Worm (Caenorhabditis elegans) whole organism, L2 larva: Measurements from ENCODE around the gene F59F5.4.

Experiments
- F13H6.1 ChIP-seq: sonication (generic microtip); optimal IDR thresholded peaks from 2 replicates; lab custom pipeline; 2016; ENCODE audit warnings: missing genetic modification characterization, missing compliant biosample characterization
- Y55F3AM.14 ChIP-seq: fragments of 200-800 bp; sonication (Bioruptor generic); optimal IDR thresholded peaks from 2 replicates; lab custom pipeline; 2018; ENCODE audit warnings: mild to moderate bottlenecking, missing genetic modification characterization, missing compliant biosample characterization
- alr-1 ChIP-seq: fragments of 150-350 bp; optimal IDR thresholded peaks from 2 replicates; lab custom pipeline; 2014; ENCODE audit warnings: missing biosample characterization, missing genetic modification characterization
- aly-2 ChIP-seq: fragments of 150-350 bp; optimal IDR thresholded peaks from 2 replicates; lab custom pipeline; 2014; ENCODE audit warnings: missing biosample characterization, missing genetic modification characterization
- ama-1 ChIP-seq: fragments of 150-350 bp; optimal IDR thresholded peaks from 2 replicates; lab custom pipeline; 2018; ENCODE audit warnings: inconsistent platforms
- blmp-1 ChIP-seq: sonication (generic microtip); optimal IDR thresholded peaks from 2 replicates; lab custom pipeline; 2017; ENCODE audit warnings: missing genetic modification characterization, mild to moderate bottlenecking, missing compliant biosample characterization, antibody characterized with exemption, moderate library complexity; ENCODE audit not compliant: insufficient read depth
- ceh-16 ChIP-seq: fragments of 150-350 bp; optimal IDR thresholded peaks from 2 replicates; lab custom pipeline; 2014; ENCODE audit warnings: missing biosample characterization, missing genetic modification characterization
- ceh-82 ChIP-seq: fragments of 150-350 bp; optimal IDR thresholded peaks from 2 replicates; lab custom pipeline; 2014; ENCODE audit warnings: missing biosample characterization, missing genetic modification characterization
- dmd-4 ChIP-seq: sonication (generic microtip); optimal IDR thresholded peaks from 2 replicates; lab custom pipeline; 2017; ENCODE audit warnings: missing biosample characterization, missing genetic modification characterization
- egl-27 ChIP-seq: sonication (generic microtip); optimal IDR thresholded peaks from 3 replicates; lab custom pipeline; 2017; ENCODE audit warnings: missing biosample characterization, missing genetic modification reagents, missing genetic modification characterization
- elt-1 ChIP-seq: fragments of 150-350 bp; optimal IDR thresholded peaks from 2 replicates; lab custom pipeline; 2014; ENCODE audit warnings: missing biosample characterization, missing genetic modification characterization
- fos-1 ChIP-seq: fragments of 150-350 bp; optimal IDR thresholded peaks from 2 replicates; lab custom pipeline; 2014; ENCODE audit warnings: missing biosample characterization, missing genetic modification characterization
- lin-13 ChIP-seq: fragments of 150-350 bp; optimal IDR thresholded peaks from 2 replicates; lab custom pipeline; 2014; ENCODE audit warnings: missing biosample characterization, missing genetic modification reagents, missing genetic modification characterization
- lin-39 ChIP-seq: fragments of 150-350 bp; optimal IDR thresholded peaks from 2 replicates; lab custom pipeline; 2014; ENCODE audit warnings: missing biosample characterization, missing genetic modification reagents, missing genetic modification characterization
- lsy-2 ChIP-seq, 2 experiments: fragments of 150-350 bp in 1 of 2; sonication (generic microtip) in 1 of 2; optimal IDR thresholded peaks; 2 replicates each; lab custom pipeline; 2014 to 2017; ENCODE audit warnings: missing biosample characterization in 2 of 2, missing genetic modification characterization in 2 of 2
- nhr-11 ChIP-seq: fragments of 150-350 bp; optimal IDR thresholded peaks from 2 replicates; lab custom pipeline; 2014; ENCODE audit warnings: missing biosample characterization, missing genetic modification characterization
- nhr-12 ChIP-seq: fragments of 150-350 bp; optimal IDR thresholded peaks from 2 replicates; lab custom pipeline; 2014; ENCODE audit warnings: missing biosample characterization, missing genetic modification characterization
- nhr-21 ChIP-seq: fragments of 150-350 bp; optimal IDR thresholded peaks from 2 replicates; lab custom pipeline; 2014; ENCODE audit warnings: missing biosample characterization, missing genetic modification characterization
- nhr-23 ChIP-seq: fragments of 150-350 bp; optimal IDR thresholded peaks from 2 replicates; lab custom pipeline; 2014; ENCODE audit warnings: missing biosample characterization, missing genetic modification reagents, missing genetic modification characterization
- nhr-25 ChIP-seq: fragments of 150-350 bp; sonication (generic microtip); optimal IDR thresholded peaks from 3 replicates; lab custom pipeline; 2014; ENCODE audit warnings: missing biosample characterization, missing genetic modification characterization
- nhr-77 ChIP-seq: fragments of 150-350 bp; optimal IDR thresholded peaks from 2 replicates; lab custom pipeline; 2014; ENCODE audit warnings: missing biosample characterization, missing genetic modification characterization
- sem-4 ChIP-seq: fragments of 150-350 bp; optimal IDR thresholded peaks from 2 replicates; lab custom pipeline; 2014; ENCODE audit warnings: missing biosample characterization, missing genetic modification reagents, missing genetic modification characterization
- skn-1 ChIP-seq: sonication (generic microtip); optimal IDR thresholded peaks from 2 replicates; lab custom pipeline; 2017; ENCODE audit warnings: missing biosample characterization, missing genetic modification characterization
- sma-3 ChIP-seq: sonication (generic microtip); optimal IDR thresholded peaks from 2 replicates; lab custom pipeline; 2016; ENCODE audit warnings: missing genetic modification reagents, missing genetic modification characterization, missing compliant biosample characterization
- sma-9 ChIP-seq, 2 experiments: fragments of 150-350 bp in 1 of 2; sonication (generic microtip) in 1 of 2; optimal IDR thresholded peaks; 2 replicates each; lab custom pipeline; 2014 to 2016; ENCODE audit warnings: missing genetic modification characterization in 2 of 2, mild to moderate bottlenecking in 1 of 2, missing biosample characterization in 1 of 2, missing compliant biosample characterization in 1 of 2, missing genetic modification reagents in 1 of 2, moderate library complexity in 1 of 2
- unc-55 ChIP-seq: fragments of 150-350 bp; sonication (generic microtip); optimal IDR thresholded peaks from 3 replicates; lab custom pipeline; 2014; ENCODE audit warnings: missing biosample characterization, missing genetic modification reagents, missing genetic modification characterization
- unc-62 ChIP-seq: fragments of 150-350 bp; optimal IDR thresholded peaks from 2 replicates; lab custom pipeline; 2014; ENCODE audit warnings: missing biosample characterization, missing genetic modification reagents, missing genetic modification characterization
- zag-1 ChIP-seq: fragments of 150-350 bp; optimal IDR thresholded peaks from 2 replicates; lab custom pipeline; 2014; ENCODE audit warnings: missing biosample characterization, missing genetic modification characterization
- ztf-1 ChIP-seq: fragments of 200-800 bp; sonication (Bioruptor generic); conservative IDR thresholded peaks from 2 replicates; pipeline ENCODE4 v1.3.6; 2022; ENCODE audit warnings: missing genetic modification characterization, missing compliant biosample characterization

Gene F59F5.4

ce11 chrX:10532180-10532833 lies 10.5 kb upstream of the F59F5.4 start:
- TF ChIP-seq nhr-25 (tag; lab: Kevin White, UChicago) (no peak), fos-1 (peak; percentile 74), skn-1 (tag; lab: Kevin White, UChicago) (peak; percentile 55), elt-1 (tag; lab: Kevin White, UChicago) (no peak), aly-2 (tag; lab: Kevin White, UChicago) (no peak), sem-4 (no peak), ceh-82 (no peak), sma-9 (GFP tag; optimal IDR thresholded peaks at IDR 0.05; lab: Kevin White, UChicago) (peak; percentile 68), sma-9 (tag; optimal IDR thresholded peaks at IDR 0.05; lab: Kevin White, UChicago) (no peak), ceh-16 (tag; lab: Kevin White, UChicago) (no peak), nhr-21 (tag; lab: Kevin White, UChicago) (no peak), F13H6.1 (tag; lab: Kevin White, UChicago) (peak; percentile 52), unc-62 (GFP tag; lab: Kevin White, UChicago) (no peak)

- TF ChIP-seq fos-1 (peak; percentile 68), nhr-25 (tag; lab: Kevin White, UChicago) (no peak), sma-9 (GFP tag; optimal IDR thresholded peaks at IDR 0.05; lab: Kevin White, UChicago) (peak; percentile 16), sma-9 (tag; optimal IDR thresholded peaks at IDR 0.05; lab: Kevin White, UChicago) (no peak)
Observed at ce11 chrX:10533447-10533846, 9.4 kb upstream of the F59F5.4 start, which contains the start of gene glo-3. TSS of gene glo-3 (plus strand) at chrX:10533699.

- TF ChIP-seq nhr-21 (tag; lab: Kevin White, UChicago) (no peak), Y55F3AM.14 (GFP tag; lab: Kevin White, UChicago) (no peak), sma-3 (GFP tag; lab: Kevin White, UChicago) (no peak), skn-1 (tag; lab: Kevin White, UChicago) (no peak), nhr-12 (tag; lab: Kevin White, UChicago) (no peak), unc-55 (GFP tag; lab: Kevin White, UChicago) (no peak), sma-9 (GFP tag; optimal IDR thresholded peaks at IDR 0.05; lab: Kevin White, UChicago) (no peak), sma-9 (tag; optimal IDR thresholded peaks at IDR 0.05; lab: Kevin White, UChicago) (no peak), alr-1 (tag; lab: Kevin White, UChicago) (no peak), lsy-2 (tag; optimal IDR thresholded peaks at IDR 0.05; lab: Kevin White, UChicago) (no peak)
Observed at ce11 chrX:10534625-10535244, 8.1 kb upstream of the F59F5.4 start.

ce11 chrX:10541789-10542188 lies 1.0 kb upstream of the F59F5.4 start:
- no peak for TF ChIP-seq nhr-21 (tag; lab: Kevin White, UChicago)
- TF ChIP-seq egl-27: no peak
- TF ChIP-seq skn-1 (tag; lab: Kevin White, UChicago): no peak
- TF ChIP-seq unc-55 (GFP tag; lab: Kevin White, UChicago): no peak
- no peak for TF ChIP-seq nhr-25 (tag; lab: Kevin White, UChicago)
- no peak for TF ChIP-seq lin-39 (tag; lab: Kevin White, UChicago)
- TF ChIP-seq elt-1 (tag; lab: Kevin White, UChicago): no peak
- TF ChIP-seq aly-2 (tag; lab: Kevin White, UChicago): no peak
- no peak for TF ChIP-seq nhr-11 (tag; lab: Kevin White, UChicago)

- no peak for TF ChIP-seq nhr-23 (tag; lab: Kevin White, UChicago)
- no peak for TF ChIP-seq nhr-11 (tag; lab: Kevin White, UChicago)
- no peak for TF ChIP-seq ztf-1 (GFP tag; lab: Robert Waterston, UW)
- TF ChIP-seq sem-4: no peak
- TF ChIP-seq zag-1 (tag; lab: Kevin White, UChicago): no peak
- no peak for TF ChIP-seq lin-13 (GFP tag; lab: Kevin White, UChicago)
- TF ChIP-seq blmp-1: no peak
- TF ChIP-seq nhr-25 (tag; lab: Kevin White, UChicago): no peak
- no peak for TF ChIP-seq nhr-77 (tag; lab: Kevin White, UChicago)
- no peak for TF ChIP-seq ceh-16 (tag; lab: Kevin White, UChicago)
- TF ChIP-seq F13H6.1 (tag; lab: Kevin White, UChicago): no peak
- no peak for TF ChIP-seq lin-39 (tag; lab: Kevin White, UChicago)
- no peak for TF ChIP-seq ama-1
- TF ChIP-seq dmd-4 (tag; lab: Kevin White, UChicago): no peak
- TF ChIP-seq, all 48 proteins: peak for 0
Observed at ce11 chrX:10545716-10546115, 2.9 kb downstream of the F59F5.4 start, which contains the start of gene F59F5.5. TSS of gene F59F5.5 (plus strand) at chrX:10546016.
